Worm (Caenorhabditis elegans): ENCODE measurements around the gene E02H4.5.

E02H4.5 gene

ce11 chrX:14297209-14297608 is 42.3 kb upstream of the E02H4.5 start (continued):
- TF ChIP-seq ceh-82 (tag; optimal IDR thresholded peaks at IDR 0.05): peak; percentile 63 to 72 (median 65)
- no peak for TF ChIP-seq ceh-63 (GFP tag; optimal IDR thresholded peaks at IDR 0.05)
- TF ChIP-seq fkh-4 (tag; optimal IDR thresholded peaks at IDR 0.05; ENCODE audit: borderline replicate concordance): peak; percentile 27
- TF ChIP-seq dpl-1 (GFP tag; optimal IDR thresholded peaks at IDR 0.05): peak; percentile 30 to 43 (median 32)
- peak; percentile 53 for TF ChIP-seq irx-1 (tag; optimal IDR thresholded peaks at IDR 0.05)
- TF ChIP-seq nhr-77 (tag; optimal IDR thresholded peaks at IDR 0.05): peak; percentile 45
- TF ChIP-seq lin-14 (GFP tag; optimal IDR thresholded peaks at IDR 0.05): peak; percentile 92
- peak; percentile 38 for TF ChIP-seq F16B12.6 (tag; optimal IDR thresholded peaks at IDR 0.05)
- TF ChIP-seq grh-1 (GFP tag; IDR thresholded peaks at IDR 0.05): 0 out of 2 replicates have a peak, but pooled peaks have one; percentile 28
- no peak for TF ChIP-seq efl-3 (GFP tag; optimal IDR thresholded peaks at IDR 0.05)
- no peak for TF ChIP-seq alr-1 (tag; optimal IDR thresholded peaks at IDR 0.05; ENCODE audit: borderline replicate concordance)
- no peak for TF ChIP-seq egl-13 (tag; optimal IDR thresholded peaks at IDR 0.05)
- TF ChIP-seq dsc-1 (tag; optimal IDR thresholded peaks at IDR 0.05): peak; percentile 73
- TF ChIP-seq hpl-2 (GFP tag; optimal IDR thresholded peaks at IDR 0.05): no peak

- no peak for TF ChIP-seq unc-62 (GFP tag; optimal IDR thresholded peaks at IDR 0.05)
These were observed 41.6 kb upstream of the E02H4.5 start, which contains the start of gene madd-3 for ce11 chrX:14296559-14296958. Gene madd-3, minus strand, starts transcription at chrX:14296659.

- TF ChIP-seq ceh-88 (GFP tag; IDR thresholded peaks at IDR 0.05) (no peak), ces-1 (GFP tag; optimal IDR thresholded peaks at IDR 0.05) (no peak), nhr-85 (tag) (no peak), nhr-20 (tag; optimal IDR thresholded peaks at IDR 0.05) (peak; percentile 24), dsc-1 (tag; optimal IDR thresholded peaks at IDR 0.05) (peak; percentile 39), snu-23 (GFP tag; optimal IDR thresholded peaks at IDR 0.05) (peak; percentile 43), pax-3 (tag; optimal IDR thresholded peaks at IDR 0.05) (no peak), lin-14 (GFP tag; optimal IDR thresholded peaks at IDR 0.05) (peak; percentile 64), rnt-1 (tag; optimal IDR thresholded peaks at IDR 0.05) (peak; percentile 36), nhr-237 (tag; optimal IDR thresholded peaks at IDR 0.05) (no peak), aha-1 (tag; optimal IDR thresholded peaks at IDR 0.05) (no peak), zip-4 (GFP tag; optimal IDR thresholded peaks at IDR 0.05) (no peak), nhr-71 (tag; optimal IDR thresholded peaks at IDR 0.05) (peak; percentile 71), pag-3 (tag; optimal IDR thresholded peaks at IDR 0.05; ENCODE audit: borderline replicate concordance, insufficient read depth) (peak; percentile 55), swsn-7 (tag; optimal IDR thresholded peaks at IDR 0.05) (peak; percentile 1), ets-5 (GFP tag; IDR thresholded peaks at IDR 0.05) (no peak), efl-1 (optimal IDR thresholded peaks at IDR 0.05) (no peak), efl-1 (GFP tag; optimal IDR thresholded peaks at IDR 0.05 in 1 of 2) (no peak), egl-27 (tag; optimal IDR thresholded peaks at IDR 0.05) (no peak), vab-15 (tag; optimal IDR thresholded peaks at IDR 0.05) (no peak), lsy-2 (tag; optimal IDR thresholded peaks at IDR 0.05) (peak in 1 of 2 experiments; percentile 14), hlh-4 (tag; optimal IDR thresholded peaks at IDR 0.05) (no peak), unc-30 (tag; optimal IDR thresholded peaks at IDR 0.05) (no peak), hlh-17 (GFP tag; optimal IDR thresholded peaks at IDR 0.05; ENCODE audit: borderline replicate concordance) (no peak), C34B4.2 (tag; optimal IDR thresholded peaks at IDR 0.05) (no peak), ceh-90 (tag; optimal IDR thresholded peaks at IDR 0.05) (no peak), tlp-1 (tag; optimal IDR thresholded peaks at IDR 0.05) (no peak), nhr-47 (tag; optimal IDR thresholded peaks at IDR 0.05) (no peak), lin-15B (tag; optimal IDR thresholded peaks at IDR 0.05) (no peak), efl-3 (GFP tag; optimal IDR thresholded peaks at IDR 0.05) (no peak), sox-4 (tag; optimal IDR thresholded peaks at IDR 0.05) (no peak), mdl-1 (tag; optimal IDR thresholded peaks at IDR 0.05) (no peak), sptf-1 (tag; optimal IDR thresholded peaks at IDR 0.05) (no peak), nhr-12 (tag; optimal IDR thresholded peaks at IDR 0.05) (no peak), fkh-8 (tag; optimal IDR thresholded peaks at IDR 0.05) (no peak)
These were observed 37.7 kb upstream of the E02H4.5 start for ce11 chrX:14292632-14293031.

Data from whole organism, L1 larva.